Worm (Caenorhabditis elegans): Measurements from ENCODE around the gene aqp-2.

aqp-2 gene

DNA sequence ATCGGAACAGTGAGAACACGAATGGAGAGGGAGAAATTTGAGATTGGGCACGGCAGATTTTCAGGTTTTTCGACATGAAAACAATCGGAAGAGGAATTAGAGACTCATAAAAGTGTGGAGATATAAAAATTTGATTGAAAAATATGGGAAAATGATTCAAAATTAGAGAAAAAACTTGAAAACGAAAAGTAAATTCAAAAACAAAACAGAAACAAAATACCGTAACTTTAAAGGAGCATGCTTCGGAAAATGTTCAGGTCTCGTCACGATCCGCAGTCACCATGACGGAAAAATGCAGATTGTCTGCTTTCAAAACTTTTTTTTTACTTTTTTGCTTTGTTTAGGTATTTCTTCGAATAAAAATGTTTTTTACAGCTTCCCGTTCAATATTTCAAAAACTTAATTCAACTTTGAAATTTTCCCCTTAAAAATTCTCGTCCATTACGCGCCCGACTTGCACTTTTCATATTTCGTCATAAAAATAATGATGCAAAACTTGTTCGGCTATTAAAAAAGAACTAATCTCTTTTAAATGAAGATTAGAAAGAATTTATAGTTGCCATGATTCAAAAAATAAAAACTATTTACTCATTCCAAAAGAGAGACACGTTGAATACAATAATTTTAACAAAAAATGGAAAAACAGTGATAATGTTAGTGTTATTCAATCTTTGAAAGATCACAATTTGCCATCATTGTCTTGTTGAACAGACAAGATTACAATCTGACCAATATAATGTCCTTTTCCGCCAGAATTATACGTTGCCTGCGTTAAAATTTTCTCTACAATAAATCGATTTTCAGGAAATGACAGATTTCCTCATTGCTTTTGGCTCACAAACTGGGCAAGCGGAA lies 23.6 kb upstream of the aqp-2 start, which contains the start of gene mtrr-1 (continued):
- TF ChIP-seq dpff-1 (tag; optimal IDR thresholded peaks at IDR 0.05) (no peak), nhr-179 (tag; optimal IDR thresholded peaks at IDR 0.05) (no peak), rec-8 (tag; optimal IDR thresholded peaks at IDR 0.05) (no peak), lsl-1 (GFP tag; optimal IDR thresholded peaks at IDR 0.05) (peak; percentile 85), lir-1 (GFP tag; conservative IDR thresholded peaks at IDR 0.05) (peak; percentile 5; the same call in 1 of the 2 replicates), die-1 (tag; optimal IDR thresholded peaks at IDR 0.05) (no peak), hsf-1 (GFP tag; IDR thresholded peaks at IDR 0.05) (no peak), unc-62 (GFP tag; optimal IDR thresholded peaks at IDR 0.05) (no peak), unc-130 (GFP tag; optimal IDR thresholded peaks at IDR 0.05) (no peak), C17E4.6 (GFP tag; IDR thresholded peaks at IDR 0.05) (no peak), madf-10 (tag; optimal IDR thresholded peaks at IDR 0.05) (no peak), nhr-80 (tag; optimal IDR thresholded peaks at IDR 0.05) (no peak), K11D2.4 (GFP tag; IDR thresholded peaks at IDR 0.05) (no peak), pbrm-1 (GFP tag; IDR thresholded peaks at IDR 0.05) (no peak), hmg-20 (GFP tag; IDR thresholded peaks at IDR 0.05) (no peak), T26A5.8 (tag; optimal IDR thresholded peaks at IDR 0.05) (no peak), sptf-2 (GFP tag; optimal IDR thresholded peaks at IDR 0.05) (no peak), bed-1 (GFP tag; IDR thresholded peaks at IDR 0.05) (no peak), nfyb-1 (GFP tag; IDR thresholded peaks at IDR 0.05) (no peak), nhr-90 (tag; optimal IDR thresholded peaks at IDR 0.05) (no peak), ztf-6 (GFP tag; IDR thresholded peaks at IDR 0.05) (no peak), Y56A3A.18 (GFP tag; IDR thresholded peaks at IDR 0.05) (no peak), let-607 (tag; optimal IDR thresholded peaks at IDR 0.05) (no peak), him-1 (tag; optimal IDR thresholded peaks at IDR 0.05) (no peak), ztf-3 (GFP tag; optimal IDR thresholded peaks at IDR 0.05) (no peak), hmg-1.2 (GFP tag; IDR thresholded peaks at IDR 0.05) (no peak), nfya-2 (GFP tag; IDR thresholded peaks at IDR 0.05) (no peak), repo-1 (tag; optimal IDR thresholded peaks at IDR 0.05) (no peak), F52B5.7 (tag; optimal IDR thresholded peaks at IDR 0.05) (no peak), egrh-3 (GFP tag; IDR thresholded peaks at IDR 0.05) (no peak), K12H6.12 (tag; optimal IDR thresholded peaks at IDR 0.05) (no peak), ZK185.1 (tag; optimal IDR thresholded peaks at IDR 0.05; ENCODE audit: poor library complexity, severe bottlenecking) (peak; percentile 49), B0019.2 (GFP tag; conservative IDR thresholded peaks at IDR 0.05) (no peak)

DNA sequence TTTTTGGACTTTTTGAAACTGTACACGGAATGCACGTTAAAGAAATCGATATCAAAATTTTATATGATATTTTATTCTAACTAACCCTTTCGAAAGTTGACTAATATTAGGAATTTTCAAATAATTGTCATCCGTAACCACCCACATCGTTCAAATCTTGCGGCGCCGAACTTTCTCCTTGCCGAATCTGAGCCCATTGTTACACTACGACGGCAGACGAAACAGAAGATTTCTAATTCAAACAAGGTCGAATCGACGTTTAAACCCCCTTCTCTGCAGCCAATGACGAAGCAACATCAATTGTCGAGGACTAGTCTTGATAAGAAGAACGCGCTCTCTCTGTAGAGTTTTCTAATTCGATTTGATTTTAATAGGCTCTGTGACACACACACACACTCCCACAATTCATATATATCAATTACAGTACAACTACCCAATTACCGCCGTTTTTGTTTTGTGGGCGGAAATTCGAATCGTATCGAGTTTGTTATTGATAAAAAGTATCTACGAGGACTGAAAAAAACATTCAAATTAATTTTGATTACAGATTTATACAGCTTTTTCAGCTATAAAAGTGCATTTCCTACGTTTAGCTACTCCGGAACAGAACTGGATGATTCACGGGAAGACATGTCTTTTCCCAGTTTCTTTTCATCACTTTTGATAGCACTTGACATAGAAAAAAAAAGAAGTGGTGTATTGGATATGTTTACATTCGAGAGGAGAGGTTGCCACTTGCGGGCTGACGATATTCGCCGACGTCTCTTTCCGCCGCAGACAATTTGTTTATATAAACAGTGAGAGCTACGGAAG lies 22.8 kb upstream of the aqp-2 start:
- no peak for TF ChIP-seq ceh-100 (GFP tag; IDR thresholded peaks at IDR 0.05)
- 0 out of 2 replicates have a peak, but pooled peaks have one; percentile 43 for TF ChIP-seq zfh-2 (GFP tag; conservative IDR thresholded peaks at IDR 0.05)
- peak; percentile 64 for TF ChIP-seq madf-10 (tag; optimal IDR thresholded peaks at IDR 0.05)
- TF ChIP-seq nhr-179 (tag; optimal IDR thresholded peaks at IDR 0.05), result no peak
- TF ChIP-seq sdz-38 (tag; optimal IDR thresholded peaks at IDR 0.05), result no peak
- TF ChIP-seq die-1 (tag; optimal IDR thresholded peaks at IDR 0.05), result no peak
- peak; percentile 68 for TF ChIP-seq lin-26 (GFP tag; IDR thresholded peaks at IDR 0.05)
- TF ChIP-seq cebp-2 (GFP tag; IDR thresholded peaks at IDR 0.05), result no peak
- no peak for TF ChIP-seq sea-2 (GFP tag; IDR thresholded peaks at IDR 0.05)
- peak; percentile 11 for TF ChIP-seq nhr-80 (tag; optimal IDR thresholded peaks at IDR 0.05)
- 0 out of 2 replicates have a peak, but pooled peaks have one; percentile 19 for TF ChIP-seq K11D2.4 (GFP tag; IDR thresholded peaks at IDR 0.05)
- TF ChIP-seq ZK185.1 (tag; optimal IDR thresholded peaks at IDR 0.05; ENCODE audit: poor library complexity, severe bottlenecking), result peak; percentile 19
- TF ChIP-seq Y56A3A.18 (GFP tag; IDR thresholded peaks at IDR 0.05), result peak; percentile 38; the same call in 1 of the 2 replicates
- no peak for TF ChIP-seq snpc-1.1 (tag; optimal IDR thresholded peaks at IDR 0.05; ENCODE audit: insufficient read depth)
- TF ChIP-seq C17E4.6 (GFP tag; IDR thresholded peaks at IDR 0.05), result no peak
- TF ChIP-seq nfyb-1 (GFP tag; IDR thresholded peaks at IDR 0.05), result 0 out of 2 replicates have a peak, but pooled peaks have one; percentile 3
- no peak for TF ChIP-seq aptf-3 (GFP tag; IDR thresholded peaks at IDR 0.05)
- no peak for TF ChIP-seq lin-35 (GFP tag; optimal IDR thresholded peaks at IDR 0.05)
- no peak for TF ChIP-seq xnd-1 (tag; optimal IDR thresholded peaks at IDR 0.05)
